Worm (Caenorhabditis elegans) whole organism, midembryonic: Measurements from ENCODE around the gene srg-45.
A peak's percentile ranks its signal among the peaks of the same experiment; 100 is the strongest.

Experiments
- T22C8.4 ChIP-seq: fragments of 200-800 bp; sonication (Bioruptor generic); IDR thresholded peaks from 2 replicates; pipeline ENCODE4 v1.3.6; 2022; ENCODE audit warnings: missing genetic modification characterization, missing compliant biosample characterization
- cog-1 ChIP-seq: sonication (generic microtip); optimal IDR thresholded peaks from 2 replicates; lab custom pipeline; 2016; ENCODE audit warnings: missing genetic modification characterization, missing compliant biosample characterization
- flt-1 ChIP-seq: fragments of 200-800 bp; sonication (Bioruptor generic); IDR thresholded peaks from 2 replicates; pipeline ENCODE4 v1.3.6; 2022; ENCODE audit warnings: missing genetic modification characterization, missing compliant biosample characterization
- klf-2 ChIP-seq: fragments of 200-800 bp; sonication (Bioruptor generic); conservative IDR thresholded peaks from 2 replicates; pipeline ENCODE4 v1.3.6; 2022; ENCODE audit warnings: missing genetic modification reagents, missing genetic modification characterization, missing compliant biosample characterization
- med-1 ChIP-seq: sonication (generic microtip); optimal IDR thresholded peaks from 2 replicates; lab custom pipeline; 2017; ENCODE audit warnings: missing genetic modification characterization, mild to moderate bottlenecking, missing compliant biosample characterization, antibody characterized with exemption, missing genetic modification reagents; ENCODE audit not compliant: insufficient read depth
- ref-1 ChIP-seq: fragments of 200-800 bp; sonication (Bioruptor generic); conservative IDR thresholded peaks from 2 replicates; pipeline ENCODE4 v1.3.6; 2022; ENCODE audit warnings: missing genetic modification reagents, missing genetic modification characterization, missing compliant biosample characterization
- tab-1 ChIP-seq: fragments of 200-800 bp; sonication (Bioruptor generic); IDR thresholded peaks from 2 replicates; pipeline ENCODE4 v1.3.6; 2022; ENCODE audit warnings: missing genetic modification characterization, missing compliant biosample characterization
- ztf-23 ChIP-seq: fragments of 200-800 bp; sonication (Bioruptor generic); IDR thresholded peaks from 2 replicates; pipeline ENCODE4 v1.3.6; 2022; ENCODE audit warnings: missing genetic modification reagents, missing genetic modification characterization, missing compliant biosample characterization
- ztf-29 ChIP-seq: fragments of 200-800 bp; sonication (Bioruptor generic); IDR thresholded peaks from 2 replicates; pipeline ENCODE4 v1.3.6; 2022; ENCODE audit warnings: missing genetic modification reagents, missing genetic modification characterization, missing compliant biosample characterization

srg-45 gene

ce11 chrV:12343419-12343969, 36.2 kb downstream of the srg-45 start, which contains the start of gene tomm-20:
Gene tomm-20 (minus strand): TSS chrV:12343469.
- TF ChIP-seq klf-2 (GFP tag; lab: Robert Waterston, UW) (peak; percentile 72), cog-1 (peak; percentile 83), ztf-23 (GFP tag; lab: Robert Waterston, UW) (peak; percentile 88), flt-1 (peak; percentile 87), med-1 (GFP tag; lab: Kevin White, UChicago) (peak; percentile 54), ztf-29 (GFP tag; lab: Robert Waterston, UW) (no peak), T22C8.4 (GFP tag; lab: Robert Waterston, UW) (no peak), ref-1 (no peak), tab-1 (GFP tag; lab: Robert Waterston, UW) (no peak)

- no peak for TF ChIP-seq tab-1 (GFP tag; lab: Robert Waterston, UW)
Measured at ce11 chrV:12344845-12345244, 37.6 kb downstream of the srg-45 start, which contains the start of gene F23H12.3. Gene F23H12.3 (plus strand): TSS chrV:12345145.

- TF ChIP-seq med-1 (GFP tag; lab: Kevin White, UChicago) (no peak), ztf-23 (GFP tag; lab: Robert Waterston, UW) (no peak)
Measured at ce11 chrV:12345808-12346207, 38.5 kb downstream of the srg-45 start, which contains the start of gene snb-2. Gene snb-2 (minus strand): TSS chrV:12345908.

- TF ChIP-seq klf-2 (GFP tag; lab: Robert Waterston, UW) = no peak
- TF ChIP-seq ref-1 = no peak
- TF ChIP-seq ztf-29 (GFP tag; lab: Robert Waterston, UW) = no peak
- no peak for TF ChIP-seq ztf-23 (GFP tag; lab: Robert Waterston, UW)
- TF ChIP-seq T22C8.4 (GFP tag; lab: Robert Waterston, UW) = no peak
- no peak for TF ChIP-seq tab-1 (GFP tag; lab: Robert Waterston, UW)
- TF ChIP-seq flt-1 = no peak
- TF ChIP-seq cog-1 = no peak
- no peak for TF ChIP-seq med-1 (GFP tag; lab: Kevin White, UChicago)
Measured at ce11 chrV:12347854-12348253, 40.6 kb downstream of the srg-45 start.

ce11 chrV:12349365-12349764, 42.1 kb downstream of the srg-45 start:
- no peak for TF ChIP-seq ref-1
- no peak for TF ChIP-seq med-1 (GFP tag; lab: Kevin White, UChicago)
- no peak for TF ChIP-seq T22C8.4 (GFP tag; lab: Robert Waterston, UW)
- TF ChIP-seq cog-1 = no peak
- TF ChIP-seq flt-1 = no peak

ce11 chrV:12351842-12352241, 44.6 kb downstream of the srg-45 start:
- TF ChIP-seq ref-1 (no peak), cog-1 (no peak), ztf-29 (GFP tag; lab: Robert Waterston, UW) (no peak), tab-1 (GFP tag; lab: Robert Waterston, UW) (no peak), flt-1 (no peak)

- no peak for TF ChIP-seq ref-1
Measured at ce11 chrV:12352445-12352844, 45.2 kb downstream of the srg-45 start, which contains the start of gene sqt-3. Gene sqt-3 (plus strand): TSS chrV:12352745.

- TF ChIP-seq flt-1 (no peak), med-1 (GFP tag; lab: Kevin White, UChicago) (no peak), ztf-29 (GFP tag; lab: Robert Waterston, UW) (no peak), ref-1 (no peak), T22C8.4 (GFP tag; lab: Robert Waterston, UW) (no peak; the same call in 1 of the 2 replicates), cog-1 (no peak), tab-1 (GFP tag; lab: Robert Waterston, UW) (no peak), ztf-23 (GFP tag; lab: Robert Waterston, UW) (no peak), klf-2 (GFP tag; lab: Robert Waterston, UW) (no peak)
Measured at ce11 chrV:12352881-12353280, 45.6 kb downstream of the srg-45 start.

- TF ChIP-seq flt-1 (no peak; the same call in 1 of the 2 replicates), T22C8.4 (GFP tag; lab: Robert Waterston, UW) (peak; percentile 43; the same call in 1 of the 2 replicates), ztf-29 (GFP tag; lab: Robert Waterston, UW) (peak; percentile 12; the same call in 1 of the 2 replicates)
Measured at ce11 chrV:12353505-12353904, 46.2 kb downstream of the srg-45 start.

- TF ChIP-seq flt-1 (peak; percentile 54; the same call in 1 of the 2 replicates), ztf-23 (GFP tag; lab: Robert Waterston, UW) (no peak), ref-1 (no peak)
Measured at ce11 chrV:12354193-12354830, 47.0 kb downstream of the srg-45 start.

ce11 chrV:12357632-12358031, 50.3 kb downstream of the srg-45 start:
- TF ChIP-seq flt-1 = no peak
- no peak for TF ChIP-seq klf-2 (GFP tag; lab: Robert Waterston, UW)
- no peak for TF ChIP-seq T22C8.4 (GFP tag; lab: Robert Waterston, UW)
- TF ChIP-seq ref-1 = no peak
- no peak for TF ChIP-seq ztf-23 (GFP tag; lab: Robert Waterston, UW)
- no peak for TF ChIP-seq med-1 (GFP tag; lab: Kevin White, UChicago)
- TF ChIP-seq tab-1 (GFP tag; lab: Robert Waterston, UW) = no peak
- TF ChIP-seq ztf-29 (GFP tag; lab: Robert Waterston, UW) = no peak
- no peak for TF ChIP-seq cog-1
